Fruit fly (Drosophila melanogaster): ENCODE results near the gene zfh1.
A peak's percentile ranks its signal among the peaks of the same experiment; 100 is the strongest.

zfh1 gene

DNA sequence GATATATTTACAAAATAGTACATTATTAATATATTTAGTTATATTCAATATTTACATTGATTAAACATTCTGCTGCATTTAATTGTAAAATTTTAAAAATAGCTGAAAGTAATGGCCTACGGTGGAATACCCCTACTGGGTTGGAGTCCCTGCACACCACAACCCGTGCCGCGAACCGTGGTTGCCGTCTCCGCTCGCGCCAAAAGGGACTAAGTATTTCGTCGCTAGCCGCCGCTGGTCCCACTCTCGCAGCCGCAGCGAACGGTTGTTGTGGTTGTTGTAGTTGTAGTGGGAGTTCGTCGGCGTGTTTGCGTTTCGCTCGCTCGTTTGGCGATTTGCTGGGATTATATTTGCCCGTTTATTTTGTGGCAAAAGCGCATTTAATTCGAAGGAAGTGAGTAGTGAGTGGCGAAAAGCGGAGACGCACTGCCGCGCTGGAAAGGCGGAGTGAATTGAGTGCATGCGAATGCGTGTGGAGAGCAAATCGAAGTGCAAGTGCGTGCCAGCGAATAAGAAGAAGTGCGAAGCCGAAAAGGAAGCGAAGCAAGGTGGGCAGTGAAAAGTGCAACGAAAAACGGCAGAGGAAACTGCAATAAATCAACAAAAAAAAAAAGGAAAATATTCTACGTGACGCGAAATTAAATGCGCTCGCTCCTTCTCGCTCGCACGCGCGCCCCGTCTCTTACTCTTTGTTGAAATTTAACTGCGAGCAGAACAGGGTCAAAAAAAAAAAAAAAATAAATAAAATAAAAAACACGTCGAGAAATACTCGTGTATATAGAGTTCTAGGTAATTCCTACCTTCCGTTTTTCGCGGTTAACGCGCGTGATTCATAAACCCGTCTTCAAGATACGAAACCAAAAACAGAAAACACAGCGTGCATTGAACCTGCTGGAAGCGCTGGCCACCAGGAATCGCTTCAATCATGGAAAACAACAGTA is 42.9 kb downstream of the zfh1 start, which contains the start of gene cindr (continued):
- peak; percentile 13 for TF ChIP-seq Antp (GFP tag; optimal IDR thresholded peaks at IDR 0.05)
- TF ChIP-seq chif (GFP tag; optimal IDR thresholded peaks at IDR 0.05), result peak; percentile 36 to 42
- TF ChIP-seq CG14441 (GFP tag; IDR thresholded peaks at IDR 0.05), result no peak; the same call in 1 of the 2 replicates
- TF ChIP-seq pho (GFP tag; optimal IDR thresholded peaks at IDR 0.05), result peak; percentile 59
- no peak for TF ChIP-seq ATbp (GFP tag; optimal IDR thresholded peaks at IDR 0.05)
- TF ChIP-seq Doc2 (GFP tag; IDR thresholded peaks at IDR 0.05), result no peak
- peak; percentile 87 for TF ChIP-seq CG12659 (GFP tag; optimal IDR thresholded peaks at IDR 0.05)
- peak; percentile 48 for TF ChIP-seq CG13624 (GFP tag; optimal IDR thresholded peaks at IDR 0.05)
- no peak for TF ChIP-seq danr (GFP tag; IDR thresholded peaks at IDR 0.05)
- TF ChIP-seq CG17612 (GFP tag; IDR thresholded peaks at IDR 0.05), result no peak
- TF ChIP-seq Bgb (GFP tag; IDR thresholded peaks at IDR 0.05; ENCODE audit: partially characterized antibody), result peak; percentile 64
- peak; percentile 92 for TF ChIP-seq chm (GFP tag; IDR thresholded peaks at IDR 0.05)
- peak; percentile 66 for TF ChIP-seq stwl (tag; optimal IDR thresholded peaks at IDR 0.05)
- TF ChIP-seq ase (GFP tag; IDR thresholded peaks at IDR 0.05), result no peak
- TF ChIP-seq Deaf1 (tag; optimal IDR thresholded peaks at IDR 0.05), result peak; percentile 75
- peak; percentile 31 for TF ChIP-seq pb (GFP tag; optimal IDR thresholded peaks at IDR 0.05)
- peak; percentile 85 for TF ChIP-seq Hmr (GFP tag; optimal IDR thresholded peaks at IDR 0.05)
- peak; percentile 40 for TF ChIP-seq Meics (GFP tag; optimal IDR thresholded peaks at IDR 0.05)
- TF ChIP-seq CG12744 (GFP tag; optimal IDR thresholded peaks at IDR 0.05), result no peak
- no peak for TF ChIP-seq Spps (tag; optimal IDR thresholded peaks at IDR 0.05)
- peak; percentile 39; the same call in 1 of the 2 replicates for TF ChIP-seq CG11247 (GFP tag; IDR thresholded peaks at IDR 0.05)
- TF ChIP-seq CG2120 (GFP tag; optimal IDR thresholded peaks at IDR 0.05), result peak; percentile 73
- no peak for TF ChIP-seq CG14965 (GFP tag; optimal IDR thresholded peaks at IDR 0.05; ENCODE audit: borderline replicate concordance)
- TF ChIP-seq CTCF (GFP tag; optimal IDR thresholded peaks at IDR 0.05), result peak; percentile 67
- no peak for TF ChIP-seq CG8281 (tag; optimal IDR thresholded peaks at IDR 0.05)
- TF ChIP-seq CG31224 (GFP tag; IDR thresholded peaks at IDR 0.05), result 0 out of 2 replicates have a peak, but pooled peaks have one; percentile 10
- peak; percentile 11 for TF ChIP-seq slp2 (GFP tag; optimal IDR thresholded peaks at IDR 0.05)
- TF ChIP-seq HLH3B (GFP tag; IDR thresholded peaks at IDR 0.05), result peak; percentile 13; the same call in 1 of the 2 replicates
- peak; percentile 86 for TF ChIP-seq HmgZ (tag; optimal IDR thresholded peaks at IDR 0.05)
- peak; percentile 99 for TF ChIP-seq pzg (GFP tag; optimal IDR thresholded peaks at IDR 0.05)
- TF ChIP-seq Scr (GFP tag; IDR thresholded peaks at IDR 0.05; ENCODE audit: partially characterized antibody), result peak; percentile 44
- no peak for TF ChIP-seq D19B (GFP tag; optimal IDR thresholded peaks at IDR 0.05)
- TF ChIP-seq repo (GFP tag; optimal IDR thresholded peaks at IDR 0.05), result peak; percentile 17
- peak; percentile 94 for TF ChIP-seq Ets65A (GFP tag)
- TF ChIP-seq scrt (GFP tag; optimal IDR thresholded peaks at IDR 0.05), result peak; percentile 40
- TF ChIP-seq jigr1 (GFP tag; IDR thresholded peaks at IDR 0.05), result no peak
- peak; percentile 2 for TF ChIP-seq CG13296 (GFP tag; optimal IDR thresholded peaks at IDR 0.05)
- TF ChIP-seq CG17802 (tag; optimal IDR thresholded peaks at IDR 0.05), result no peak
- TF ChIP-seq CG4730 (GFP tag; IDR thresholded peaks at IDR 0.05), result no peak
- peak; percentile 48 for TF ChIP-seq lab (GFP tag; optimal IDR thresholded peaks at IDR 0.05)
- peak; percentile 65; the same call in 1 of the 2 replicates for TF ChIP-seq sob (GFP tag; IDR thresholded peaks at IDR 0.05)
- no peak for TF ChIP-seq dimm (GFP tag; IDR thresholded peaks at IDR 0.05)
- TF ChIP-seq Sox100B (GFP tag; optimal IDR thresholded peaks at IDR 0.05), result no peak
- TF ChIP-seq TFAM (GFP tag; optimal IDR thresholded peaks at IDR 0.05), result no peak
- no peak for TF ChIP-seq CG6689 (GFP tag; IDR thresholded peaks at IDR 0.05)
- no peak for TF ChIP-seq Elba2 (GFP tag; optimal IDR thresholded peaks at IDR 0.05)
- no peak; the same call in 1 of the 2 replicates for TF ChIP-seq CG32532 (GFP tag; IDR thresholded peaks at IDR 0.05)
- no peak for TF ChIP-seq CG6813 (GFP tag; optimal IDR thresholded peaks at IDR 0.05)
- peak; percentile 29 to 60 for TF ChIP-seq Pdp1 (GFP tag; optimal IDR thresholded peaks at IDR 0.05)
